Worm (Caenorhabditis elegans): ENCODE measurements around the gene C25F9.6.

ce11 chrV:19421131-19421530 lies 16.0 kb upstream of the C25F9.6 start, which contains the start of gene C25F9.2:
- TF ChIP-seq ceh-16 (tag; optimal IDR thresholded peaks at IDR 0.05) (no peak), elt-3 (tag; optimal IDR thresholded peaks at IDR 0.05) (no peak), fkh-2 (tag; optimal IDR thresholded peaks at IDR 0.05) (no peak), nfya-1 (tag; optimal IDR thresholded peaks at IDR 0.05; ENCODE audit: insufficient read depth) (no peak), sea-2 (GFP tag; optimal IDR thresholded peaks at IDR 0.05) (no peak), mdl-1 (tag; optimal IDR thresholded peaks at IDR 0.05) (no peak), nhr-12 (tag; optimal IDR thresholded peaks at IDR 0.05) (no peak), ZK546.5 (tag; optimal IDR thresholded peaks at IDR 0.05) (no peak), aly-2 (tag; optimal IDR thresholded peaks at IDR 0.05) (no peak), unc-62 (GFP tag; optimal IDR thresholded peaks at IDR 0.05) (no peak), nhr-237 (tag; optimal IDR thresholded peaks at IDR 0.05) (no peak), nhr-11 (tag; optimal IDR thresholded peaks at IDR 0.05) (no peak)
